Fruit fly (Drosophila melanogaster) whole organism, embryonic: Measurements from ENCODE around the gene nmdyn-D7.

Experiments used
- B-H2 ChIP-seq: fragments of 200-800 bp; sonication (Bioruptor generic); optimal IDR thresholded peaks from 2 replicates; lab custom pipeline; 2018; ENCODE audit warnings: missing biosample characterization, mild to moderate bottlenecking, missing genetic modification characterization
- Bdp1 ChIP-seq: fragments of 200-800 bp; sonication (Bioruptor generic); optimal IDR thresholded peaks from 3 replicates; lab custom pipeline; 2016; ENCODE audit warnings: missing biosample characterization, missing genetic modification characterization
- Bteb2 ChIP-seq: fragments of 200-800 bp; sonication (Bioruptor generic); optimal IDR thresholded peaks from 2 replicates; lab custom pipeline; 2016; ENCODE audit warnings: missing biosample characterization, missing genetic modification characterization
- CG10209 ChIP-seq: fragments of 200-800 bp; sonication (Bioruptor generic); optimal IDR thresholded peaks from 3 replicates; lab custom pipeline; 2017; ENCODE audit warnings: missing biosample characterization, mild to moderate bottlenecking, missing genetic modification characterization, missing genetic modification reagents
- CG10431 ChIP-seq: fragments of 200-800 bp; sonication (Bioruptor generic); optimal IDR thresholded peaks from 3 replicates; lab custom pipeline; 2018; ENCODE audit warnings: missing biosample characterization, mild to moderate bottlenecking, missing genetic modification characterization
- CG10462 ChIP-seq: fragments of 200-800 bp; sonication (Bioruptor generic); optimal IDR thresholded peaks from 2 replicates; lab custom pipeline; 2016; ENCODE audit warnings: missing biosample characterization, missing genetic modification characterization
- CG10654 ChIP-seq: fragments of 200-800 bp; sonication (Bioruptor generic); optimal IDR thresholded peaks from 2 replicates; lab custom pipeline; 2016; ENCODE audit warnings: missing biosample characterization, missing genetic modification characterization
- CG12942 ChIP-seq: fragments of 200-800 bp; sonication (Bioruptor generic); optimal IDR thresholded peaks from 3 replicates; lab custom pipeline; 2016; ENCODE audit warnings: missing biosample characterization, missing genetic modification characterization
- CG13287 ChIP-seq: fragments of 200-800 bp; sonication (Bioruptor generic); IDR thresholded peaks from 2 replicates; pipeline ENCODE4 v1.3.6; 2022; ENCODE audit warnings: missing biosample characterization, missing genetic modification characterization; ENCODE audit not compliant: partially characterized antibody
- CG14441 ChIP-seq: fragments of 200-800 bp; sonication (Bioruptor generic); IDR thresholded peaks from 2 replicates; pipeline ENCODE4 v1.3.6; 2022; ENCODE audit warnings: missing biosample characterization, missing genetic modification characterization
- CG14667 ChIP-seq: fragments of 200-800 bp; sonication (Bioruptor generic); IDR thresholded peaks from 2 replicates; pipeline ENCODE4 v1.3.6; 2022; ENCODE audit warnings: missing biosample characterization, missing genetic modification characterization
- CG2116 ChIP-seq: fragments of 200-800 bp; sonication (Bioruptor generic); optimal IDR thresholded peaks from 3 replicates; lab custom pipeline; 2018; ENCODE audit warnings: missing biosample characterization, mild to moderate bottlenecking, missing genetic modification characterization
- CG2678 ChIP-seq: fragments of 200-800 bp; sonication (Bioruptor generic); optimal IDR thresholded peaks from 3 replicates; lab custom pipeline; 2019; ENCODE audit warnings: missing biosample characterization, mild to moderate bottlenecking, missing genetic modification characterization, moderate library complexity
- CG2875 ChIP-seq: fragments of 200-800 bp; sonication (Bioruptor generic); optimal IDR thresholded peaks from 2 replicates; lab custom pipeline; 2017; ENCODE audit warnings: missing biosample characterization, mild to moderate bottlenecking, missing genetic modification characterization, missing genetic modification reagents
- CG30431 ChIP-seq: fragments of 200-800 bp; sonication (Bioruptor generic); optimal IDR thresholded peaks from 2 replicates; lab custom pipeline; 2017; ENCODE audit warnings: missing biosample characterization, missing genetic modification characterization
- CG3838 ChIP-seq: fragments of 200-800 bp; sonication (Bioruptor generic); optimal IDR thresholded peaks from 3 replicates; lab custom pipeline; 2016; ENCODE audit warnings: missing biosample characterization, missing genetic modification characterization
- CG4328 ChIP-seq: fragments of 200-800 bp; sonication (Bioruptor generic); optimal IDR thresholded peaks from 3 replicates; lab custom pipeline; 2017; ENCODE audit warnings: missing biosample characterization, missing genetic modification reagents, missing genetic modification characterization
- CG4820 ChIP-seq: fragments of 200-800 bp; sonication (Bioruptor generic); optimal IDR thresholded peaks from 3 replicates; lab custom pipeline; 2016; ENCODE audit warnings: missing biosample characterization, missing genetic modification characterization
- CG5180 ChIP-seq: fragments of 200-800 bp; sonication (Bioruptor generic); optimal IDR thresholded peaks from 3 replicates; lab custom pipeline; 2017; ENCODE audit warnings: missing biosample characterization, missing genetic modification characterization, mild to moderate bottlenecking, moderate library complexity, missing genetic modification reagents
- CG5245 ChIP-seq: fragments of 200-800 bp; sonication (Bioruptor generic); optimal IDR thresholded peaks from 3 replicates; lab custom pipeline; 2016; ENCODE audit warnings: missing biosample characterization, missing genetic modification characterization
- CG7271 ChIP-seq: fragments of 200-800 bp; sonication (Bioruptor generic); optimal IDR thresholded peaks from 2 replicates; lab custom pipeline; 2018; ENCODE audit warnings: missing biosample characterization, mild to moderate bottlenecking, missing genetic modification characterization, moderate library complexity
- CG8944 ChIP-seq: fragments of 200-800 bp; sonication (Bioruptor generic); optimal IDR thresholded peaks from 3 replicates; lab custom pipeline; 2016; ENCODE audit warnings: missing biosample characterization, missing genetic modification characterization
- CG9876 ChIP-seq: fragments of 200-800 bp; sonication (Bioruptor generic); optimal IDR thresholded peaks from 2 replicates; lab custom pipeline; 2016; ENCODE audit warnings: missing biosample characterization, missing genetic modification characterization
- Camta ChIP-seq: fragments of 200-800 bp; sonication (Bioruptor generic); optimal IDR thresholded peaks from 2 replicates; lab custom pipeline; 2016; ENCODE audit warnings: missing biosample characterization, missing genetic modification characterization
- Gug ChIP-seq: fragments of 200-800 bp; sonication (Bioruptor generic); IDR thresholded peaks from 4 replicates; pipeline ENCODE4 v1.3.6; 2022; ENCODE audit warnings: missing biosample characterization, missing genetic modification characterization
- HmgD ChIP-seq: fragments of 200-800 bp; sonication (Bioruptor generic); optimal IDR thresholded peaks from 3 replicates; lab custom pipeline; 2016; ENCODE audit warnings: missing biosample characterization, missing genetic modification characterization
- MESR4 ChIP-seq: fragments of 200-800 bp; sonication (Bioruptor generic); optimal IDR thresholded peaks from 2 replicates; lab custom pipeline; 2018; ENCODE audit warnings: missing biosample characterization, mild to moderate bottlenecking, missing genetic modification characterization, moderate library complexity
- Opbp ChIP-seq: fragments of 200-800 bp; sonication (Bioruptor generic); IDR thresholded peaks from 3 replicates; pipeline ENCODE4 v1.3.6; 2022; ENCODE audit warnings: missing biosample characterization, missing genetic modification characterization; ENCODE audit not compliant: partially characterized antibody
- Ptx1 ChIP-seq: fragments of 200-800 bp; sonication (Bioruptor generic); IDR thresholded peaks from 2 replicates; pipeline ENCODE4 v1.3.6; 2022; ENCODE audit warnings: missing biosample characterization, missing genetic modification characterization
- Sin3A ChIP-seq: fragments of >200 bp; optimal IDR thresholded peaks from 2 replicates; lab custom pipeline; 2018
- Sry-δ ChIP-seq: fragments of 200-800 bp; sonication (Bioruptor generic); optimal IDR thresholded peaks from 2 replicates; lab custom pipeline; 2016; ENCODE audit warnings: missing biosample characterization, missing genetic modification characterization
- Tbp ChIP-seq: fragments of >200 bp; optimal IDR thresholded peaks from 2 replicates; lab custom pipeline; 2018; ENCODE audit warnings: missing biosample characterization, missing genetic modification characterization
- Trl ChIP-seq, 3 experiments: fragments of >200 bp in 2 of 3; fragments of 200-800 bp in 1 of 3; sonication (Bioruptor generic) in 1 of 3; optimal IDR thresholded peaks; 2 replicates in 1 of 3; 3 replicates in 2 of 3; lab custom pipeline; 2016 to 2017; ENCODE audit warnings: missing biosample characterization in 1 of 3, missing genetic modification characterization in 1 of 3
- bbx ChIP-seq: fragments of 200-800 bp; sonication (Bioruptor generic); IDR thresholded peaks from 2 replicates; pipeline ENCODE4 v1.3.6; 2022; ENCODE audit warnings: missing biosample characterization, missing genetic modification characterization; ENCODE audit not compliant: partially characterized antibody
- bigmax ChIP-seq: fragments of 200-800 bp; sonication (Bioruptor generic); optimal IDR thresholded peaks from 2 replicates; lab custom pipeline; 2018; ENCODE audit warnings: missing biosample characterization, mild to moderate bottlenecking, missing genetic modification characterization
- chn ChIP-seq: fragments of 200-800 bp; sonication (Bioruptor generic); optimal IDR thresholded peaks from 2 replicates; lab custom pipeline; 2016; ENCODE audit warnings: missing biosample characterization, missing genetic modification characterization
- crc ChIP-seq: fragments of 200-800 bp; sonication (Bioruptor generic); optimal IDR thresholded peaks from 2 replicates; lab custom pipeline; 2016; ENCODE audit warnings: missing biosample characterization, missing genetic modification characterization
- croc ChIP-seq: fragments of 200-800 bp; sonication (Bioruptor generic); conservative IDR thresholded peaks from 3 replicates; pipeline ENCODE4 v1.3.6; 2022; ENCODE audit warnings: missing biosample characterization, missing genetic modification characterization
- dpn ChIP-seq, 2 experiments: fragments of 200-800 bp; sonication (Bioruptor generic); optimal IDR thresholded peaks; 3 replicates each; lab custom pipeline; 2016; ENCODE audit warnings: missing biosample characterization in 2 of 2, missing genetic modification characterization in 2 of 2
- fd102C ChIP-seq: fragments of 200-800 bp; sonication (Bioruptor generic); optimal IDR thresholded peaks from 2 replicates; lab custom pipeline; 2018; ENCODE audit warnings: missing biosample characterization, mild to moderate bottlenecking, missing genetic modification characterization, moderate library complexity
- fd3F ChIP-seq: fragments of 200-800 bp; sonication (Bioruptor generic); optimal IDR thresholded peaks from 2 replicates; lab custom pipeline; 2018; ENCODE audit warnings: missing biosample characterization, mild to moderate bottlenecking, missing genetic modification characterization, moderate library complexity
- gt ChIP-seq: fragments of 200-800 bp; sonication (Bioruptor generic); IDR thresholded peaks from 2 replicates; pipeline ENCODE4 v1.3.6; 2022; ENCODE audit warnings: missing biosample characterization, missing genetic modification characterization
- hbn ChIP-seq: fragments of 200-800 bp; sonication (Bioruptor generic); IDR thresholded peaks from 2 replicates; pipeline ENCODE4 v1.3.6; 2022; ENCODE audit warnings: missing biosample characterization, missing genetic modification characterization; ENCODE audit not compliant: partially characterized antibody
- lmd ChIP-seq: fragments of 200-800 bp; sonication (Bioruptor generic); IDR thresholded peaks from 2 replicates; pipeline ENCODE4 v1.3.6; 2022; ENCODE audit warnings: missing biosample characterization, missing genetic modification characterization
- luna ChIP-seq: fragments of 200-800 bp; sonication (Bioruptor generic); optimal IDR thresholded peaks from 2 replicates; lab custom pipeline; 2016; ENCODE audit warnings: missing biosample characterization, missing genetic modification characterization
- nerfin-1 ChIP-seq: fragments of 200-800 bp; sonication (Bioruptor generic); optimal IDR thresholded peaks from 3 replicates; lab custom pipeline; 2019; ENCODE audit warnings: missing biosample characterization, mild to moderate bottlenecking, missing genetic modification characterization, moderate library complexity
- oc ChIP-seq: fragments of 200-800 bp; sonication (Bioruptor generic); optimal IDR thresholded peaks from 2 replicates; lab custom pipeline; 2018; ENCODE audit warnings: missing biosample characterization, mild to moderate bottlenecking, missing genetic modification characterization, moderate library complexity
- pita ChIP-seq: fragments of 200-800 bp; sonication (Bioruptor generic); optimal IDR thresholded peaks from 2 replicates; lab custom pipeline; 2017; ENCODE audit warnings: missing biosample characterization, mild to moderate bottlenecking, missing genetic modification characterization
- row ChIP-seq: fragments of 200-800 bp; sonication (Bioruptor generic); IDR thresholded peaks from 3 replicates; pipeline ENCODE4 v1.3.6; 2022; ENCODE audit warnings: missing biosample characterization, missing genetic modification characterization
- sd ChIP-seq: fragments of 200-800 bp; sonication (Bioruptor generic); optimal IDR thresholded peaks from 3 replicates; lab custom pipeline; 2018; ENCODE audit warnings: missing biosample characterization, mild to moderate bottlenecking, missing genetic modification characterization, moderate library complexity
- tup ChIP-seq: fragments of 200-800 bp; sonication (Bioruptor generic); optimal IDR thresholded peaks from 2 replicates; lab custom pipeline; 2016; ENCODE audit warnings: missing biosample characterization, mild to moderate bottlenecking, missing genetic modification characterization, moderate library complexity

The nmdyn-D7 gene

DNA sequence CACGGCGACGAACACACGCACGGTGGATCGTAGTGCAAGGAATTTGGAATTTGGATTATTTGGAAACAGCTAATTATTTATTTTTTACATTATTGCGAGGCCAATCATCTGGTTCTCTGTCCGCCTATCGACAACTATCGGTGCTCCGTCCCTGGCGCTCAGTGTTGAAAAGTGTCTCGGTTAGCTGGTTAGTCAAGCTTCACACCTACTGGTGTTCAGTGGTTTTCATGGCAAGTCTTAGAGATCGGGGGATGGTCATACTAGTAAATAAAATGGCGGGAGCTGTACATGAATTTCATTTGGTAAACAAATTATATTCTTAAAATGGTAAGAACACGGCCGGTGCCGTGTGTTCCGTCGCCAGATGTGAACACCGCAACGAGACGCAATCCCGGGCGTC lies 31.1 kb downstream of the nmdyn-D7 start, which contains the start of the genes trbd and dmt (continued):
- TF ChIP-seq B-H2 (no peak), CG7271 (tag; lab: Kevin White, UChicago) (no peak), gt (GFP tag; lab: Robert Waterston, UW) (no peak), CG10462 (GFP tag; lab: Kevin White, UChicago) (peak; percentile 11), HmgD (peak; percentile 90), CG4820 (GFP tag; lab: Kevin White, UChicago) (peak; percentile 30), CG2116 (peak; percentile 81), row (GFP tag; lab: Robert Waterston, UW) (no peak), Gug (GFP tag; lab: Robert Waterston, UW) (no peak), CG10431 (no peak), Bteb2 (GFP tag; lab: Kevin White, UChicago) (peak; percentile 42), pita (GFP tag; lab: Kevin White, UChicago) (peak; percentile 83), dpn (GFP tag; optimal IDR thresholded peaks at IDR 0.05; lab: Kevin White, UChicago) (peak in 1 of 2 experiments; percentile 74), CG10654 (GFP tag; lab: Kevin White, UChicago) (peak; percentile 55), Ptx1 (GFP tag; lab: Robert Waterston, UW) (no peak), bigmax (peak; percentile 63), CG2875 (no peak), CG10209 (no peak), Camta (GFP tag; lab: Kevin White, UChicago) (peak; percentile 50), lmd (no peak), luna (peak; percentile 46), CG12942 (peak; percentile 23), sd (no peak), Tbp (GFP tag; lab: Kevin White, UChicago) (no peak), CG30431 (GFP tag; lab: Kevin White, UChicago) (no peak), CG8944 (peak; percentile 55), fd3F (GFP tag; lab: Kevin White, UChicago) (no peak), CG14667 (no peak), CG13287 (GFP tag; lab: Robert Waterston, UW) (no peak), CG5180 (no peak), Opbp (GFP tag; lab: Robert Waterston, UW) (no peak), tup (peak; percentile 4), nerfin-1 (tag; lab: Kevin White, UChicago) (no peak), CG2678 (tag; lab: Kevin White, UChicago) (no peak), CG9876 (peak; percentile 76), chn (GFP tag; lab: Kevin White, UChicago) (peak; percentile 75), bbx (no peak), Sin3A (lab: Kevin White, UChicago) (peak; percentile 89), CG4328 (no peak), hbn (GFP tag; lab: Robert Waterston, UW) (no peak), oc (tag; lab: Kevin White, UChicago) (no peak), CG5245 (GFP tag; lab: Kevin White, UChicago) (peak; percentile 28), Bdp1 (GFP tag; lab: Kevin White, UChicago) (peak; percentile 55), CG3838 (no peak), Trl (optimal IDR thresholded peaks at IDR 0.05; lab: Kevin White, UChicago) (no peak), Trl (GFP tag; optimal IDR thresholded peaks at IDR 0.05; lab: Kevin White, UChicago) (peak; percentile 71), Sry-δ (GFP tag; lab: Kevin White, UChicago) (peak; percentile 83), MESR4 (peak; percentile 94), crc (GFP tag; lab: Kevin White, UChicago) (no peak), croc (GFP tag; lab: Robert Waterston, UW) (0 out of 3 replicates have a peak, but pooled peaks have one; percentile 13), fd102C (GFP tag; lab: Kevin White, UChicago) (peak; percentile 55), CG14441 (GFP tag; lab: Robert Waterston, UW) (no peak)
